Fruit fly (Drosophila melanogaster): ENCODE results near the gene tnc.

tnc gene

DNA sequence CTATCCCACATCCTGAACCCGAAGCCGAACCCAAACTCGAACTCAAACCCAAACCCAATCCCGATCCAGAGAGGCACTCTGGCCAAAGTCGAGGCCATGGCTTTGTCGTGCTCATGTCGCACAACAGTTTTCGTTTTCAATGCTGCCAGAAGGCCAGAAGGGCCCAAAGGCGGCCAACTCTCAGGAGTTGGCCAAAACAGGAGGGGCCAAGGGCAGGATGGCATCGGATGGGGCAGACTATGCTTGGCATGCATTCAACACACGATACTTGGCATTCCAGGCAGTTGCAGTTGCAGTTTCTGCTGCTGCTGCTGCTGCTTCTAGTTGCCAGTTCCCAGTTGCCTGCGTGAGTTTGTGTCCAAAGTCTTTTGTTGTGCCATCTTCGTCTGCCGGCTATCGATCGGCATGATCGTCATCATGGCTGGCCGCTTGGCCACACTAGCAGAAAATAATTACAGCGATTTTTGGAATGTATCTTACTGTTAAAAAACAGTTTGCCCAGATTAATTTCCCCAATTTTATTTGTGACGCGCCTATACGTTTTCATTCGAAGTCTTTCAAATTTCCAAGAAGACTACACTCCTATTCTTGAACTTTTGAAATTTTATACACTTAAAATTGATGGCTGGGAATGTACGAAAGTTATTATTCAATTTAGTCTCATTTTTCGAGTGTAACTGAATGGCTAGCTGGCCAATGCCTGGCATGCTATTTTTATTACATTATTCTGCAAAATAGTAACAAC is 13.7 kb upstream of the tnc start:
- TF ChIP-seq Ets65A (GFP tag) (peak; percentile 73), bsh (GFP tag; optimal IDR thresholded peaks at IDR 0.05) (peak in 1 of 2 experiments; percentile 56), CG13424 (tag; optimal IDR thresholded peaks at IDR 0.05) (no peak)

DNA sequence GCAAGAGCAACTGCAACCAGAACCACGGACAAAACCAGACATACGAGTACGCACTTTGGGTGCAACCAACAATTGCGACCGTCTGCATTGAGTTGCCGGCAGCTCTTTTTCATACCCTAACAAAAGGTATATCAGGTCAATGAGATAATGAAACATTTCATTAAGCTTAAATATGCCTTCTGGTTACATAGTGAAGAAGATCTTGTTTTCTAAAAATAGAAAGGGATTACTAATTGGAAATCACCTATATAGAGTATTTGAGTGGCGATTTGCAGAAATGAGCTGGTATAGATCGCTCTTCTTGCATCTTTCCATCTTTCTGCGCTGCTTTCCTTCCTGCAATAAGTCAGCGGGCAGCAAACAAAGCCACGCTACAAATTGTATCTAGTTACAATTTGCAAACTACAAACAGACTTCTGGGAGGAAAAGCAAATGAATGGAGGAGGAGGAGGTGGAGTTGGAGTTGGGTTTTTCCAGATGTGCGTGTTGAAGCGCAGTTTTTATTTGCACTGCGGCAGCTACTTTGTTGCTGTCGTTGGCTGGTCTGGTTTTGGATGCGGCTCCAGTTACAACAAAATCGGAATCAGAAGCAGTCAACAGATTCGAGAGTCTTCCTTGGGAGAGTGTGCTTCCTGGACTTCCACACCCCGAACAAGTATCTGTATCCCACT is 9.3 kb upstream of the tnc start:
- TF ChIP-seq NK7.1 (GFP tag; optimal IDR thresholded peaks at IDR 0.05) (no peak), CG10979 (tag; optimal IDR thresholded peaks at IDR 0.05) (peak; percentile 13), CG11093 (GFP tag; IDR thresholded peaks at IDR 0.05) (no peak), CG2129 (GFP tag; IDR thresholded peaks at IDR 0.05; ENCODE audit: partially characterized antibody) (no peak), trem (tag; optimal IDR thresholded peaks at IDR 0.05) (no peak), nom (GFP tag; optimal IDR thresholded peaks at IDR 0.05) (peak; percentile 73), bsh (GFP tag; optimal IDR thresholded peaks at IDR 0.05) (peak in 1 of 2 experiments; percentile 92), sqz (GFP tag; optimal IDR thresholded peaks at IDR 0.05) (no peak), D19A (tag; optimal IDR thresholded peaks at IDR 0.05) (peak; percentile 36), Drgx (GFP tag; IDR thresholded peaks at IDR 0.05) (peak; percentile 91), h (optimal IDR thresholded peaks at IDR 0.05) (no peak), nmo (GFP tag; optimal IDR thresholded peaks at IDR 0.05) (peak; percentile 10), CG12659 (GFP tag; optimal IDR thresholded peaks at IDR 0.05) (no peak), CG12299 (tag; optimal IDR thresholded peaks at IDR 0.05) (no peak), Abd-B (GFP tag; optimal IDR thresholded peaks at IDR 0.05) (no peak)

DNA sequence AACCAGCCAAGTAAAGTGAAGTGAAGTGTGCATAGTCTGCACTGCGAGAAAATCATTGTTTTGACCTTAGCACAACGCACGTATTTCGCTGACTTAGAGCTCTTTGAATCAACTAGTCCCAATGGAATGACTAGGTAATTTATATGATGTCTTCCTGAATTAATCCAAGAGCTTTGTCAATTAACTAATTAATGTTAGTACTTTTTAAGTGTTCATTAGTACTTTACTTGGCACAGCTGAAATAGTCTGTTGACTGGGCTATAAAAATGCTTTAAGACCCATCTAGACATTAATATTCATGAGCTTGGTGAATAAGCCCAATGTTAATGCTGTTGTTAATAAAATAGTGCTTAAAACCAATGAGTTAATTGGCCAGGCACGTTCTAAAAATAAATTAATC is 8.0 kb upstream of the tnc start:
- TF ChIP-seq CG30020 (tag; optimal IDR thresholded peaks at IDR 0.05) (no peak), sens (GFP tag) (peak; percentile 42)

DNA sequence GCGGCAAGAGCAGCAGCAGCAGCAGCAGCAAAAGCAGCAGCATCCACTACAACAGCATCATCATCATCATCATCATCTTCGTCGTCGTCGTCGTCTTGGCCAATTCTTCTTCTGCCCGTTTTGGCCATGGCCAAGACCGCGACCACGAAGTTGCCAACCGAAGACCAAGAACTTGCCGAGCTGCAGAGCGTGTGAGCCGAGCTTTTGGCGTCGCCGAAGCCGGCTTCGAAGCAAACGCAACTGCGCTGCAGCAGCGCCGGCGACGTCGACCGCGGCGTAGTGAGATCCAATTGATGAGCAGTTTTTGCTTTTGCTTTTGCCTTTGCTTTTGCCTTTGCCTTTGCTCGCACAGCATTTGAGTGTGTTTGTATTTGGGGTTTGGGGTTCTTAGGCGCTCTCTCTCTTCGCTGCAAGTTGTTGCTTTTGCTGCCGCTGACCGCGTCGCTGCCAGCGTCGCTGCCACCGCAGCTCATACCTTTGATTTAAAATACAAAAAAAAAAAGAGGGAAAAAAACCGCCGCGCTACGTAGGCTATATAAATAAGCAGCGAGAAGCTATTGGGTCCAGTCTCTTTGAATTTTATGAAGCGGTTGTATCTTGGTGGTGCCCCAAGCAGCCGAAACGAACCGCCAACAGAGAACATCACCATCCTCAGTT is 973 bp downstream of the tnc start:
- TF ChIP-seq lbe (GFP tag; optimal IDR thresholded peaks at IDR 0.05), result peak; percentile 3
- peak; percentile 64; the same call in 1 of the 4 replicates for TF ChIP-seq chinmo (GFP tag; IDR thresholded peaks at IDR 0.05; ENCODE audit: partially characterized antibody)
- TF ChIP-seq sqz (GFP tag; optimal IDR thresholded peaks at IDR 0.05), result peak; percentile 57
- peak; percentile 67 for TF ChIP-seq Ets65A (GFP tag)
- TF ChIP-seq Deaf1 (tag; optimal IDR thresholded peaks at IDR 0.05), result peak; percentile 90
- TF ChIP-seq Med (GFP tag), result no peak
- TF ChIP-seq Trl (optimal IDR thresholded peaks at IDR 0.05), result peak; percentile 30 to 38
- TF ChIP-seq Trl (GFP tag; optimal IDR thresholded peaks at IDR 0.05), result no peak
- TF ChIP-seq CG4424 (GFP tag; optimal IDR thresholded peaks at IDR 0.05), result no peak
- 0 out of 2 replicates have a peak, but pooled peaks have one; percentile 34 for TF ChIP-seq sna (GFP tag; IDR thresholded peaks at IDR 0.05; ENCODE audit: partially characterized antibody)
- TF ChIP-seq Camta (GFP tag; optimal IDR thresholded peaks at IDR 0.05), result no peak
- TF ChIP-seq pros (GFP tag; optimal IDR thresholded peaks at IDR 0.05), result peak; percentile 72
- peak; percentile 92 for TF ChIP-seq Adf1 (GFP tag; IDR thresholded peaks at IDR 0.05)

DNA sequence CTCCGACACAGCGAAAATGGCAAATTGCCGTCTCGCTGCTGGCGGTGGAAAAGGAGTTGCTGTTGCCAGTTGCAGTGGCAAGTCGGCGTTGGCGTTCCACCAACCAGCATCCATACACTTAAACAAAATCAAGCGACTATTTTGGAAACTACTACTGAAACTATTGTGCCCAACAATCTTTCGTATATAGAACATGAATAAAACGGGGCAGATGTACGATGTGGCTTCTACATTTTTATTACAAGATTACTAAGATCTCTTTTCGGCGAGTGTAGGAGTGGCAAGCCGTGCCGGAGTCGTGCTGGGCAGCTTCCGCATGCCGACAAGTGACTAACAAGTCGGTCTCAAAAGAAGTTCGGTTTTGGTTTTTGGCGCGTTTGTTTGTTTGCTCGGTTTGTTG is 12.3 kb downstream of the tnc start:
- no peak for TF ChIP-seq CG7963 (GFP tag; IDR thresholded peaks at IDR 0.05; ENCODE audit: partially characterized antibody)
- peak; percentile 4 to 17 for TF ChIP-seq bsh (GFP tag; optimal IDR thresholded peaks at IDR 0.05)
- TF ChIP-seq Drgx (GFP tag; IDR thresholded peaks at IDR 0.05), result peak; percentile 93
